Worm (Caenorhabditis elegans): ENCODE results near the gene fbxa-5.
"Not testable (repeated sequence)": the region's sequence is repeated elsewhere in the genome, so short reads cannot be mapped to it uniquely, and the experiment has no call there.

fbxa-5 gene

DNA sequence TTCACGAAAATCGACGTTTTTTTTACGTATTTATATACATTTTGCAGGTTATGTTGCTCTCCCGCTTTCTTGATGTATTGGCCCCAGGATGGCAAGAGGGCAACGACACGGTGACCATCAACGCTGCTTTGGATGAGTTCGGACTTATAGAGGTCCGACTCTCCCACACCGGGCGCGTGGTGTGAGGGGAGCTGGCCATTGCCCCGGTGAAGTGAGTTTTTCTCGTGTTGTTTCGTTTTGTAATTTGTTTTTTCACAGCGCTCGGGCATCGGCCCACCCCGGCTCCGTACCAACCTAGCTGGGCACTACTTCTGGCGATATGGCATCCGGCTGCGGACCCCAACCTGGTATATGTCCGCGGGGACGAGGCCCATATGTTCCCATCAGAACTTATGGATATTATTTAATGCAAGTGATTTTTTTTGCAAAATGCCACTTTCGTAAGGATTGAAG is 34.2 kb upstream of the fbxa-5 start, which contains the start of gene Y82E9BR.20:
Gene Y82E9BR.20, plus strand, starts transcription at position 51 of the 453 bp plus-strand sequence.
- no peak for TF ChIP-seq lin-1 (GFP tag; IDR thresholded peaks at IDR 0.05)
- TF ChIP-seq ctbp-1 (GFP tag; IDR thresholded peaks at IDR 0.05): no peak
- TF ChIP-seq unc-62 (GFP tag; optimal IDR thresholded peaks at IDR 0.05 in 1 of 2): peak in 1 of 2 experiments; percentile 90
- TF ChIP-seq unc-62 (tag; optimal IDR thresholded peaks at IDR 0.05): no peak
- TF ChIP-seq egl-43 (GFP tag; IDR thresholded peaks at IDR 0.05): no peak
- TF ChIP-seq lir-3 (tag; optimal IDR thresholded peaks at IDR 0.05): no peak
- TF ChIP-seq hif-1 (tag; optimal IDR thresholded peaks at IDR 0.05): no peak
- TF ChIP-seq duxl-1 (tag; optimal IDR thresholded peaks at IDR 0.05; ENCODE audit: poor library complexity): no peak
- TF ChIP-seq nhr-102 (tag; optimal IDR thresholded peaks at IDR 0.05): no peak

DNA sequence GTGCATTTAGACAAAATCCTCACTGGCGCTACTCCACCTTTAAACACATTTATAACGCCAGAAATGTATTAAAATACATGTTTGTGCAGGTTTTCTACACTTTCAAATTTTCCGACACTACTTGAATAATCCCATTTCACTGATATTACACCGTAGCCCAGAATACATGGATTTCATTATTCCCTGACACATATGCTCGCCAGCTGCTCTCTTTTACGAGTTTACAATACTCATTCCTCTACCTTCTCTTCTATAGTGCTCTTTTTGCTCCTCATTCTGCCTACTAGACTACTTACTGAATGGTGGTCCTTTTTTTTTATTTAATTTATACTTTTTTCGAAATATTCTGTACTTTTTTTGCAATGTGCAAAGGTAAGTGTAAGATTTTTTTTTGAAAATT is 32.4 kb upstream of the fbxa-5 start:
- TF ChIP-seq hlh-30 (tag; optimal IDR thresholded peaks at IDR 0.05; ENCODE audit: insufficient read depth) (no peak), nhr-237 (tag; optimal IDR thresholded peaks at IDR 0.05) (no peak), duxl-1 (tag; optimal IDR thresholded peaks at IDR 0.05; ENCODE audit: poor library complexity) (no peak), unc-39 (tag; optimal IDR thresholded peaks at IDR 0.05) (no peak), F26F4.8 (GFP tag; conservative IDR thresholded peaks at IDR 0.05) (no peak), fkh-10 (GFP tag; optimal IDR thresholded peaks at IDR 0.05) (no peak)

DNA sequence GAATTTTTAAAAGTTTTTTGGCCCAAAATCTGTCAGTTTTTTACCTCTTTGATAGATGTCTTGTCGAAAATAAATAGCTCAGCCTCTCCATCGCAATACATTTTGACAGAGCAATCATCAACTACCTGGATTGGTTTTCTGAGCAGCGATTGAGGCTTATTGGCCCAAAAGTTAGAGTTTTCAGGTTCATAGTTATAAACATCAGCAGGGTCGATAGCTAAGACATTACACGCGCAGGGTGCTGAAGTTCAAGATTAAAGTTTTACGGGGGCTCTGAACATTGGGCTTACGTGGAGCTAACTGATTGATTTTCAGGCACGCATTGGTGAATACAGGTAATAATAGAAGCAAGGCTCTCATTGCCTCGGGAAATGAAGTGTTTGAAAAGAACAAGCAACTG is 19.5 kb upstream of the fbxa-5 start, which contains the start of gene Y82E9BR.9:
Gene Y82E9BR.9, minus strand, starts transcription at position 101 of the 400 bp plus-strand sequence.
- TF ChIP-seq F49E8.2 (tag; optimal IDR thresholded peaks at IDR 0.05; ENCODE audit: borderline replicate concordance): no peak
- no peak for TF ChIP-seq nhr-41 (GFP tag; IDR thresholded peaks at IDR 0.05)
- TF ChIP-seq nhr-76 (tag; optimal IDR thresholded peaks at IDR 0.05): no peak
- TF ChIP-seq D1046.2 (GFP tag; IDR thresholded peaks at IDR 0.05): no peak
- no peak for TF ChIP-seq jun-1 (tag; optimal IDR thresholded peaks at IDR 0.05)
- no peak for TF ChIP-seq hlh-11 (tag; optimal IDR thresholded peaks at IDR 0.05)
- TF ChIP-seq gei-8 (GFP tag; optimal IDR thresholded peaks at IDR 0.05): no peak
- no peak for TF ChIP-seq mep-1 (tag; optimal IDR thresholded peaks at IDR 0.05)

DNA sequence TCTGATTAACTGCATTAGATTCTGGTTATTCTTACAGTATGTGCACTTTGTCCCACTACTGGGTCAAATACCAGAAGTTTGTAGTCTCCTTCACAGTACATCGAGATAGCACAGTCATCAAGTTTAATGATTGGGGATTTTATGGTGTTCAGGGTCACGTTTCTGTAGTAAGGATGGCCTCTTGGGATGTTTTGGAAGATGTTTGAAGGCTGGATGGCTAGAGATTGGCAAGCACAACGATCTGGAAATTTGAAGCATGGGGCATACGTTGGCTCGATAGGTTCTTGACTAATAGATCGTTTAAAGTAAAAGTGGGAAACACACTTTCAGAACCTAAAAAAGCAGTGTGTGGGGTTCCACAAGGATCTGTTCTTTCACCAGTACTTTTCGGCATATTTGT is 17.8 kb upstream of the fbxa-5 start, which contains the start of gene Y82E9BR.8:
Gene Y82E9BR.8, minus strand, starts transcription at position 101 of the 400 bp plus-strand sequence.
- not testable (repeated sequence) for TF ChIP-seq aly-2 (tag; optimal IDR thresholded peaks at IDR 0.05); unc-130 (GFP tag; optimal IDR thresholded peaks at IDR 0.05); madf-9 (GFP tag; conservative IDR thresholded peaks at IDR 0.05)

DNA sequence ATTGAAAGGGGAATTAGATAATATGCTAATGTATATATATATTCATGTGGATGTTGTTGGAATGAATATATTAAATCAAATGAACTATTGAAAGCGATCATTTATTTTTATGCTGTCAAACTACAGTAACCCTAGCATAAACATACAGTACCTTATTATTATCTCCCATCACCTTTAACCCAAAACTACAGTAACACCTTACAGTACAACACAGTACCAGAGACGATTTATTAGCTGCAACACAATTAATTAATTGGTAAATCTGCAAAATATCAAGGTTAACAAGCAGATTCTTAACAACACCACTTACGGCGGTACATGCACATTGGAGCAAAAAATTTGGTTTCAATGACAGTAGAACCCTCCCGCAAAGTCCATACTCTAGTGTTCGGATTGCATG is 15.2 kb upstream of the fbxa-5 start, which contains the start of gene Y82E9BL.1:
Gene Y82E9BL.1, minus strand, starts transcription at position 101 of the 400 bp plus-strand sequence.
- TF ChIP-seq attf-4 (tag; optimal IDR thresholded peaks at IDR 0.05): no peak
- no peak for TF ChIP-seq jun-1 (tag; optimal IDR thresholded peaks at IDR 0.05)
- no peak for TF ChIP-seq pqm-1 (tag; optimal IDR thresholded peaks at IDR 0.05)

ce11 chrIII:1354523-1354922 is 14.4 kb upstream of the fbxa-5 start:
- TF ChIP-seq tra-1 (GFP tag; IDR thresholded peaks at IDR 0.05): no peak
- TF ChIP-seq F10B5.3 (tag; optimal IDR thresholded peaks at IDR 0.05): no peak
- TF ChIP-seq lim-7 (GFP tag; IDR thresholded peaks at IDR 0.05): 0 out of 2 replicates have a peak, but pooled peaks have one; percentile 59
- no peak for TF ChIP-seq fos-1 (tag; optimal IDR thresholded peaks at IDR 0.05)
- no peak for TF ChIP-seq mxl-3 (GFP tag; optimal IDR thresholded peaks at IDR 0.05)
- TF ChIP-seq pqm-1 (tag; optimal IDR thresholded peaks at IDR 0.05): no peak

Data from whole organism, L4 larva.